Worm (Caenorhabditis elegans) whole organism, dauer: ENCODE data around the gene pfn-2.

Source experiments
- unc-62 ChIP-seq: sonication (generic microtip); optimal IDR thresholded peaks from 2 replicates; lab custom pipeline; 2017; ENCODE audit warnings: missing biosample characterization, missing genetic modification reagents, missing genetic modification characterization

Gene pfn-2

ce11 chrX:5348529-5349148, 5.2 kb downstream of the pfn-2 start, which contains the start of gene syx-3:
Gene syx-3, plus strand, starts transcription at chrX:5349098.
- no peak for TF ChIP-seq unc-62 (GFP tag; lab: Kevin White, UChicago)

ce11 chrX:5347856-5348255, 6.0 kb downstream of the pfn-2 start:
- no peak for TF ChIP-seq unc-62 (GFP tag; lab: Kevin White, UChicago)

- no peak for TF ChIP-seq unc-62 (GFP tag; lab: Kevin White, UChicago)
Measured at ce11 chrX:5346303-5346702, 7.6 kb downstream of the pfn-2 start.

- TF ChIP-seq unc-62 (GFP tag; lab: Kevin White, UChicago): no peak
Measured at ce11 chrX:5344287-5344686, 9.6 kb downstream of the pfn-2 start, which contains the start of gene C26B9.1. Gene C26B9.1, plus strand, starts transcription at chrX:5344587.

ce11 chrX:5342007-5342406, 11.9 kb downstream of the pfn-2 start, which contains the start of gene C26B9.7:
Gene C26B9.7, plus strand, starts transcription at chrX:5342307.
- TF ChIP-seq unc-62 (GFP tag; lab: Kevin White, UChicago): no peak

- TF ChIP-seq unc-62 (GFP tag; lab: Kevin White, UChicago): no peak
Measured at ce11 chrX:5339889-5340288, 14.0 kb downstream of the pfn-2 start, which contains the start of gene C26B9.2. Gene C26B9.2, plus strand, starts transcription at chrX:5340189.

- no peak for TF ChIP-seq unc-62 (GFP tag; lab: Kevin White, UChicago)
Measured at ce11 chrX:5339357-5339756, 14.5 kb downstream of the pfn-2 start.

- TF ChIP-seq unc-62 (GFP tag; lab: Kevin White, UChicago): no peak
Measured at ce11 chrX:5337959-5338358, 15.9 kb downstream of the pfn-2 start, which contains the start of gene C26B9.3. Gene C26B9.3, plus strand, starts transcription at chrX:5338301.

- no peak for TF ChIP-seq unc-62 (GFP tag; lab: Kevin White, UChicago)
Measured at ce11 chrX:5336498-5336897, 17.4 kb downstream of the pfn-2 start.

- no peak for TF ChIP-seq unc-62 (GFP tag; lab: Kevin White, UChicago)
Measured at ce11 chrX:5335368-5335767, 18.5 kb downstream of the pfn-2 start, which contains the start of gene C26B9.6. Gene C26B9.6, minus strand, starts transcription at chrX:5335468.

ce11 chrX:5330765-5331164, 23.1 kb downstream of the pfn-2 start:
- no peak for TF ChIP-seq unc-62 (GFP tag; lab: Kevin White, UChicago)

ce11 chrX:5329236-5329635, 24.6 kb downstream of the pfn-2 start, which contains the start of gene C26B9.5:
Gene C26B9.5, plus strand, starts transcription at chrX:5329479.
- TF ChIP-seq unc-62 (GFP tag; lab: Kevin White, UChicago): no peak

- no peak for TF ChIP-seq unc-62 (GFP tag; lab: Kevin White, UChicago)
Measured at ce11 chrX:5323287-5323686, 30.6 kb downstream of the pfn-2 start, which contains the start of gene sto-2. Gene sto-2, minus strand, starts transcription at chrX:5323387.

- no peak for TF ChIP-seq unc-62 (GFP tag; lab: Kevin White, UChicago)
Measured at ce11 chrX:5321563-5321962, 32.3 kb downstream of the pfn-2 start.

ce11 chrX:5319214-5319838, 34.5 kb downstream of the pfn-2 start:
- TF ChIP-seq unc-62 (GFP tag; lab: Kevin White, UChicago): no peak

- no peak for TF ChIP-seq unc-62 (GFP tag; lab: Kevin White, UChicago)
Measured at ce11 chrX:5311174-5311573, 42.7 kb downstream of the pfn-2 start.

- TF ChIP-seq unc-62 (GFP tag; lab: Kevin White, UChicago): no peak
Measured at ce11 chrX:5309622-5310021, 44.2 kb downstream of the pfn-2 start.
